Worm (Caenorhabditis elegans) whole organism, L4 larva: ENCODE measurements around the gene emb-27.
A peak's percentile ranks its signal among the peaks of the same experiment; 100 is the strongest.

Experiments
- D1046.2 ChIP-seq: fragments of 200-800 bp; sonication (Bioruptor generic); IDR thresholded peaks from 2 replicates; pipeline ENCODE4 v1.3.6; 2022; ENCODE audit warnings: missing genetic modification characterization, missing compliant biosample characterization
- F44E2.7 ChIP-seq: fragments of 200-800 bp; sonication (Bioruptor generic); IDR thresholded peaks from 2 replicates; pipeline ENCODE4 v2.1.2; 2022; ENCODE audit warnings: missing genetic modification characterization, missing compliant biosample characterization
- R02D3.7 ChIP-seq: fragments of 150-350 bp; sonication (generic microtip); optimal IDR thresholded peaks from 3 replicates; lab custom pipeline; 2014; ENCODE audit warnings: missing biosample characterization, missing genetic modification characterization
- aly-2 ChIP-seq: sonication (generic microtip); optimal IDR thresholded peaks from 2 replicates; lab custom pipeline; 2018; ENCODE audit warnings: missing biosample characterization, missing genetic modification characterization
- ama-1 ChIP-seq: fragments of 150-350 bp; optimal IDR thresholded peaks from 2 replicates; lab custom pipeline; 2014; ENCODE audit warnings: inconsistent platforms, mixed read lengths
- attf-4 ChIP-seq: sonication (generic microtip); optimal IDR thresholded peaks from 3 replicates; lab custom pipeline; 2017; ENCODE audit warnings: missing biosample characterization, missing genetic modification characterization
- ceh-32 ChIP-seq: sonication (generic microtip); optimal IDR thresholded peaks from 2 replicates; lab custom pipeline; 2016; ENCODE audit warnings: mild to moderate bottlenecking, missing genetic modification characterization, missing compliant biosample characterization; ENCODE audit not compliant: poor library complexity
- cey-2 ChIP-seq: sonication (generic microtip); optimal IDR thresholded peaks from 3 replicates; lab custom pipeline; 2017; ENCODE audit warnings: missing genetic modification characterization, mild to moderate bottlenecking, missing compliant biosample characterization, antibody characterized with exemption, borderline replicate concordance; ENCODE audit not compliant: insufficient read depth
- daf-16 ChIP-seq, 3 experiments: sonication (generic microtip); optimal IDR thresholded peaks; 2 replicates each; lab custom pipeline; 2016 to 2017; ENCODE audit warnings: missing genetic modification characterization in 3 of 3, missing genetic modification reagents in 3 of 3, mild to moderate bottlenecking in 2 of 3, missing compliant biosample characterization in 2 of 3, missing biosample characterization in 1 of 3, moderate library complexity in 1 of 3
- daf-19 ChIP-seq: fragments of 200-800 bp; sonication (Bioruptor generic); conservative IDR thresholded peaks from 2 replicates; pipeline ENCODE4 v1.3.6; 2022; ENCODE audit warnings: missing genetic modification characterization, missing compliant biosample characterization
- dmd-6 ChIP-seq: fragments of 200-800 bp; sonication (Bioruptor generic); IDR thresholded peaks from 2 replicates; pipeline ENCODE4 v1.3.6; 2022; ENCODE audit warnings: missing genetic modification reagents, missing genetic modification characterization, missing compliant biosample characterization
- dmd-8 ChIP-seq: fragments of 200-800 bp; sonication (Bioruptor generic); IDR thresholded peaks from 2 replicates; pipeline ENCODE4 v1.3.6; 2022; ENCODE audit warnings: missing genetic modification characterization, missing compliant biosample characterization
- duxl-1 ChIP-seq: sonication (generic microtip); optimal IDR thresholded peaks from 2 replicates; lab custom pipeline; 2016; ENCODE audit warnings: mild to moderate bottlenecking, missing genetic modification characterization, moderate library complexity, missing compliant biosample characterization; ENCODE audit not compliant: poor library complexity
- dve-1 ChIP-seq: sonication (generic microtip); optimal IDR thresholded peaks from 2 replicates; lab custom pipeline; 2017; ENCODE audit warnings: antibody characterized with exemption, mild to moderate bottlenecking, missing genetic modification characterization, missing compliant biosample characterization; ENCODE audit not compliant: insufficient read depth
- fkh-10 ChIP-seq: fragments of 150-350 bp; optimal IDR thresholded peaks from 2 replicates; lab custom pipeline; 2014; ENCODE audit warnings: missing biosample characterization, missing genetic modification reagents, missing genetic modification characterization
- hif-1 ChIP-seq, 2 experiments: sonication (generic microtip); optimal IDR thresholded peaks; 2 replicates each; lab custom pipeline; 2016 to 2017; ENCODE audit warnings: missing compliant biosample characterization in 2 of 2, missing genetic modification characterization in 2 of 2, missing genetic modification reagents in 2 of 2, missing genotype in 2 of 2, mild to moderate bottlenecking in 1 of 2
- hlh-11 ChIP-seq: fragments of 200-800 bp; sonication (Bioruptor generic); optimal IDR thresholded peaks from 2 replicates; lab custom pipeline; 2018; ENCODE audit warnings: mild to moderate bottlenecking, missing genetic modification characterization, missing compliant biosample characterization
- hlh-30 ChIP-seq: sonication (generic microtip); optimal IDR thresholded peaks from 2 replicates; lab custom pipeline; 2017; ENCODE audit warnings: antibody characterized with exemption, mild to moderate bottlenecking, missing genetic modification characterization, missing compliant biosample characterization; ENCODE audit not compliant: insufficient read depth
- hmg-1.1 ChIP-seq: fragments of 200-800 bp; sonication (Bioruptor generic); IDR thresholded peaks from 2 replicates; pipeline ENCODE4 v1.3.6; 2022; ENCODE audit warnings: missing genetic modification reagents, missing genetic modification characterization, missing compliant biosample characterization
- lin-13 ChIP-seq: fragments of 150-350 bp; optimal IDR thresholded peaks from 2 replicates; lab custom pipeline; 2014; ENCODE audit warnings: missing biosample characterization, missing genetic modification reagents, missing genetic modification characterization
- lin-39 ChIP-seq: fragments of 150-350 bp; optimal IDR thresholded peaks from 2 replicates; lab custom pipeline; 2014; ENCODE audit warnings: missing biosample characterization, missing genetic modification reagents, missing genetic modification characterization
- lir-3 ChIP-seq: sonication (generic microtip); optimal IDR thresholded peaks from 2 replicates; lab custom pipeline; 2016; ENCODE audit warnings: mild to moderate bottlenecking, missing genetic modification characterization, missing compliant biosample characterization
- lsy-2 ChIP-seq, 2 experiments: fragments of 150-350 bp in 1 of 2; sonication (generic microtip) in 1 of 2; optimal IDR thresholded peaks; 2 replicates each; lab custom pipeline; 2014 to 2017; ENCODE audit warnings: missing biosample characterization in 2 of 2, missing genetic modification characterization in 2 of 2
- madf-5 ChIP-seq, 2 experiments: fragments of 200-800 bp; sonication (Bioruptor generic); IDR thresholded peaks; 2 replicates each; pipeline ENCODE4 v1.3.6; 2022; ENCODE audit warnings: missing compliant biosample characterization in 2 of 2, missing genetic modification characterization in 2 of 2
- mep-1 ChIP-seq: fragments of 150-350 bp; sonication (generic microtip); optimal IDR thresholded peaks from 3 replicates; lab custom pipeline; 2014; ENCODE audit warnings: missing biosample characterization, missing genetic modification characterization
- mes-2 ChIP-seq: sonication (generic microtip); optimal IDR thresholded peaks from 2 replicates; lab custom pipeline; 2016; ENCODE audit warnings: missing genotype, mild to moderate bottlenecking, missing genetic modification characterization, missing compliant biosample characterization; ENCODE audit not compliant: poor library complexity, severe bottlenecking
- mxl-3 ChIP-seq: fragments of 200-800 bp; sonication (Bioruptor generic); optimal IDR thresholded peaks from 2 replicates; lab custom pipeline; 2018; ENCODE audit warnings: mild to moderate bottlenecking, missing genetic modification characterization, missing compliant biosample characterization
- nhr-10 ChIP-seq: fragments of 150-350 bp; optimal IDR thresholded peaks from 2 replicates; lab custom pipeline; 2014; ENCODE audit warnings: missing biosample characterization, missing genetic modification characterization
- nhr-102 ChIP-seq: sonication (generic microtip); optimal IDR thresholded peaks from 2 replicates; lab custom pipeline; 2016; ENCODE audit warnings: mild to moderate bottlenecking, missing genetic modification characterization, moderate library complexity, missing compliant biosample characterization
- nhr-25 ChIP-seq: sonication (generic microtip); optimal IDR thresholded peaks from 2 replicates; lab custom pipeline; 2017; ENCODE audit warnings: missing genetic modification characterization, mild to moderate bottlenecking, missing compliant biosample characterization, antibody characterized with exemption, moderate library complexity, borderline replicate concordance; ENCODE audit not compliant: insufficient read depth
- nhr-28 ChIP-seq: fragments of 150-350 bp; optimal IDR thresholded peaks from 2 replicates; lab custom pipeline; 2014; ENCODE audit warnings: missing biosample characterization, missing genetic modification characterization
- nhr-6 ChIP-seq: fragments of 150-350 bp; optimal IDR thresholded peaks from 2 replicates; lab custom pipeline; 2014; ENCODE audit warnings: missing biosample characterization, missing genetic modification characterization
- nhr-77 ChIP-seq: fragments of 150-350 bp; optimal IDR thresholded peaks from 2 replicates; lab custom pipeline; 2014; ENCODE audit warnings: missing biosample characterization, missing genetic modification characterization
- pha-4 ChIP-seq, 2 experiments: fragments of 150-350 bp in 1 of 2; fragments of 200-800 bp in 1 of 2; sonication (Bioruptor generic) in 1 of 2; IDR thresholded peaks in 1 of 2; optimal IDR thresholded peaks in 1 of 2; 2 replicates each; pipeline versions ENCODE4 v1.3.6 to Lab custom; 2014 to 2022; ENCODE audit warnings: missing genetic modification characterization in 2 of 2, missing genetic modification reagents in 2 of 2, missing biosample characterization in 1 of 2, missing compliant biosample characterization in 1 of 2
- php-3 ChIP-seq: fragments of 200-800 bp; sonication (Bioruptor generic); IDR thresholded peaks from 2 replicates; pipeline ENCODE4 v1.3.6; 2022; ENCODE audit warnings: missing genetic modification reagents, missing genetic modification characterization, missing compliant biosample characterization
- pqm-1 ChIP-seq: sonication (generic microtip); optimal IDR thresholded peaks from 2 replicates; lab custom pipeline; 2017; ENCODE audit warnings: missing biosample characterization, missing genetic modification characterization
- rbr-2 ChIP-seq: sonication (generic microtip); optimal IDR thresholded peaks from 2 replicates; lab custom pipeline; 2016; ENCODE audit warnings: missing genotype, missing genetic modification characterization, missing compliant biosample characterization
- tra-1 ChIP-seq: fragments of 200-800 bp; sonication (Bioruptor generic); IDR thresholded peaks from 2 replicates; pipeline ENCODE4 v1.3.6; 2022; ENCODE audit warnings: missing genetic modification reagents, missing genetic modification characterization, missing compliant biosample characterization
- unc-62 ChIP-seq, 3 experiments: fragments of 150-350 bp in 1 of 3; sonication (generic microtip); optimal IDR thresholded peaks in 2 of 3; peaks in 1 of 3; 1 replicate in 1 of 3; 2 replicates in 2 of 3; lab custom pipeline; 2014 to 2017; ENCODE audit warnings: missing biosample characterization in 3 of 3, missing genetic modification characterization in 3 of 3, missing genetic modification reagents in 3 of 3, missing genotype in 1 of 3
- zfp-3 ChIP-seq: fragments of 200-800 bp; sonication (Bioruptor generic); conservative IDR thresholded peaks from 2 replicates; pipeline ENCODE4 v1.3.6; 2022; ENCODE audit warnings: missing genetic modification reagents, missing genetic modification characterization, missing compliant biosample characterization
- ztf-11 ChIP-seq: fragments of 150-350 bp; optimal IDR thresholded peaks from 2 replicates; lab custom pipeline; 2014; ENCODE audit warnings: missing biosample characterization, missing genetic modification characterization
- ztf-7 ChIP-seq: fragments of 150-350 bp; optimal IDR thresholded peaks from 2 replicates; lab custom pipeline; 2014; ENCODE audit warnings: missing biosample characterization, missing genetic modification characterization

Gene emb-27

DNA sequence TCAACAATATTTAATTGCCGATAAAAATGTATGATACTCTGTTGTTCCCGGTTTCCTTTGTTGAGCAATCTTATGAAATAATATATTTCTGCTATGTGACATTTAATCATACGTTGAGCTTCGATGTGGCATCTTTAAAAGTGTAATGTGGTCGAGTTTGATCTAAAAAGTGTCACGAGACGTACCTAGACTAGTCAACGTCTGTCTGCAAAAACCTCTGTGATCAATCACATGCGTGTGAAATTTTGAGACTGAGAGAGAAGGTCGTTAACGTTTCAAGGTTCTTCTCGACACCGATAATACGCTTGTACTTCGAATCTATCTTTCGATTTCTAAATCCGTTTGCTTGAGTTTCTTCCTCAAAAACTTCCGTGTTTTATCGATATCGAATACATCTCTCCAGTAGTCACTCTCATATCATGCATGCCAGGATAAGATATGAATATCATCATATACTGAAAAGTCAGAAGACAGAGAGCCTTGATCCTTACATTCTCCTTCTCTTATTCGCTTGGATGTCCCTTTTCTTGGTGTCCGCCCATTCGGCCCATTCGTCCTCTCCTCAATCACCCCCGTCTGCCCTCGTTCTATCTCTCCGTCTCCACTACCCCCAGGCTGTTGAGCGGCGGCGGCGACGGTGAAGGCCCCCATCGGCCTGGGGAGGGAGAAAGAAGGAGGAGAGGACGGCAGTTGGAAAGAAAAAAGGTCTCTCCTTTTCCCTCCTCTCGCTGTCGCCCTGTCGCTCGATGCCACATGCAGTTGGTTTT, 33.5 kb downstream of the emb-27 start (continued):
- TF ChIP-seq pqm-1 (no peak), hmg-1.1 (GFP tag; lab: Robert Waterston, UW) (peak; percentile 57), ceh-32 (tag; lab: Kevin White, UChicago) (no peak), ztf-7 (tag; lab: Kevin White, UChicago) (no peak), madf-5 (GFP tag; IDR thresholded peaks at IDR 0.05; lab: Robert Waterston, UW) (no peak)

ce11 chrII:8127794-8128193, 34.2 kb downstream of the emb-27 start:
- TF ChIP-seq ztf-11 (tag; lab: Kevin White, UChicago) (no peak), dmd-8 (GFP tag; lab: Robert Waterston, UW) (no peak), daf-19 (GFP tag; lab: Robert Waterston, UW) (no peak), nhr-25 (no peak), cey-2 (no peak), dmd-6 (GFP tag; lab: Robert Waterston, UW) (no peak), pha-4 (GFP tag; IDR thresholded peaks at IDR 0.05; lab: Robert Waterston, UW) (no peak), pha-4 (tag; optimal IDR thresholded peaks at IDR 0.05; lab: Kevin White, UChicago) (no peak), lir-3 (tag; lab: Kevin White, UChicago) (no peak), nhr-77 (tag; lab: Kevin White, UChicago) (no peak), R02D3.7 (tag; lab: Kevin White, UChicago) (no peak), mxl-3 (GFP tag; lab: Kevin White, UChicago) (no peak), D1046.2 (GFP tag; lab: Robert Waterston, UW) (no peak), aly-2 (tag; lab: Kevin White, UChicago) (no peak)
- TF ChIP-seq, all 104 proteins: peak for 0

DNA sequence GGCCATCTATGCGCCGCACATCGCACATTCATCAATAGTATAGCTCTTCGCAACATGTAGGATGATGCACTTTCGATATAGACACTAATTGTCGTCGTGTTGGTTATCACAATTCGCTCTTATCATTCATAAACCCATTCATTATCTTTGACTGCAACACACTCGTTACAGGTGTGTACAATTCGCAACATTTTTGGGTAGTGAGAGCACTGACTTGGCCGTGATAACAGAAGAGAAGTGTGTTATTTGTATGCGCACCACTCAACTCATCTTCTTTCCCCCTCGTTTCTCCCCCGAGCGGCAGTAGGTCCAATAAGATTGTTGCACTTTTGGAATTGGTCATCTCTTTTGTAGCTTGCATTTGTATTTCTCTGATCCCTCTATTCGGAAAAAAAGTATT, 34.7 kb downstream of the emb-27 start:
- TF ChIP-seq nhr-77 (tag; lab: Kevin White, UChicago): peak; percentile 57
- no peak for TF ChIP-seq tra-1 (GFP tag; lab: Robert Waterston, UW)
- TF ChIP-seq php-3 (GFP tag; lab: Robert Waterston, UW): peak; percentile 23; the same call in 1 of the 2 replicates
- no peak for TF ChIP-seq nhr-6
- peak; percentile 77 for TF ChIP-seq hlh-11 (tag; lab: Kevin White, UChicago)
- no peak for TF ChIP-seq ama-1 (lab: Kevin White, UChicago)
- TF ChIP-seq nhr-102 (tag; lab: Kevin White, UChicago): peak; percentile 5
- TF ChIP-seq mep-1: peak; percentile 29
- TF ChIP-seq mxl-3 (GFP tag; lab: Kevin White, UChicago): peak; percentile 73
- no peak for TF ChIP-seq lin-39
- TF ChIP-seq hlh-30 (tag; lab: Kevin White, UChicago): peak; percentile 3
- no peak for TF ChIP-seq fkh-10 (GFP tag; lab: Kevin White, UChicago)
- TF ChIP-seq pqm-1: peak; percentile 97
- peak in 1 of 2 experiments; percentile 30 for TF ChIP-seq lsy-2 (tag; optimal IDR thresholded peaks at IDR 0.05; lab: Kevin White, UChicago)
- no peak for TF ChIP-seq madf-5 (GFP tag; IDR thresholded peaks at IDR 0.05; lab: Robert Waterston, UW)
- peak; percentile 22 for TF ChIP-seq duxl-1 (tag; lab: Kevin White, UChicago)
- TF ChIP-seq mes-2 (tag; lab: Kevin White, UChicago): peak; percentile 54
- no peak for TF ChIP-seq zfp-3 (GFP tag; lab: Robert Waterston, UW)
- TF ChIP-seq hif-1 (tag; optimal IDR thresholded peaks at IDR 0.05; lab: Kevin White, UChicago): no peak
- peak; percentile 4 for TF ChIP-seq nhr-10 (tag; lab: Kevin White, UChicago)
- TF ChIP-seq nhr-28 (tag; lab: Kevin White, UChicago): peak; percentile 96
- TF ChIP-seq unc-62 (GFP tag; optimal IDR thresholded peaks at IDR 0.05 in 1 of 2; lab: Kevin White, UChicago): no peak
- TF ChIP-seq unc-62 (tag; optimal IDR thresholded peaks at IDR 0.05; lab: Kevin White, UChicago): no peak
- no peak for TF ChIP-seq rbr-2 (tag; lab: Kevin White, UChicago)
- no peak for TF ChIP-seq F44E2.7 (GFP tag; lab: Robert Waterston, UW)
- TF ChIP-seq dmd-6 (GFP tag; lab: Robert Waterston, UW): peak; percentile 72
- no peak for TF ChIP-seq daf-16 (GFP tag; optimal IDR thresholded peaks at IDR 0.05; lab: Kevin White, UChicago)
- peak; percentile 84 for TF ChIP-seq daf-16 (tag; optimal IDR thresholded peaks at IDR 0.05; lab: Kevin White, UChicago)
- no peak for TF ChIP-seq lin-13
- no peak for TF ChIP-seq pha-4 (GFP tag; IDR thresholded peaks at IDR 0.05; lab: Robert Waterston, UW)
- TF ChIP-seq pha-4 (tag; optimal IDR thresholded peaks at IDR 0.05; lab: Kevin White, UChicago): no peak
- TF ChIP-seq hmg-1.1 (GFP tag; lab: Robert Waterston, UW): no peak
- peak; percentile 50 for TF ChIP-seq dve-1 (tag; lab: Kevin White, UChicago)
- TF ChIP-seq attf-4 (tag; lab: Kevin White, UChicago): no peak
- TF ChIP-seq, all 104 proteins: peak for 16
